Fruit fly (Drosophila melanogaster): ENCODE results near the gene CG31178.

dm6 chr3R:21887588-21888007 is 14.1 kb downstream of the CG31178 start:
- TF ChIP-seq Hr96 (GFP tag; optimal IDR thresholded peaks at IDR 0.05) (no peak), CG7045 (GFP tag; optimal IDR thresholded peaks at IDR 0.05) (no peak), kay (GFP tag; ENCODE audit: borderline replicate concordance) (peak; percentile 54), CG33017 (tag; optimal IDR thresholded peaks at IDR 0.05) (no peak), CG7101 (tag; optimal IDR thresholded peaks at IDR 0.05) (peak; percentile 24), CG5204 (GFP tag; optimal IDR thresholded peaks at IDR 0.05) (no peak), Crg-1 (GFP tag; optimal IDR thresholded peaks at IDR 0.05) (no peak), Clk (GFP tag; optimal IDR thresholded peaks at IDR 0.05) (no peak), ovo (GFP tag; optimal IDR thresholded peaks at IDR 0.05) (no peak), toe (GFP tag; optimal IDR thresholded peaks at IDR 0.05) (no peak), CG12768 (GFP tag; optimal IDR thresholded peaks at IDR 0.05) (peak; percentile 14), CG14711 (tag; optimal IDR thresholded peaks at IDR 0.05) (peak; percentile 26), cic (GFP tag; optimal IDR thresholded peaks at IDR 0.05) (no peak), tj (GFP tag; optimal IDR thresholded peaks at IDR 0.05) (no peak)
